Fruit fly (Drosophila melanogaster) whole organism, embryonic: ENCODE measurements around the gene Rab23.

ENCODE experiments used
- Blimp-1 ChIP-seq: fragments of 200-800 bp; sonication (Bioruptor generic); optimal IDR thresholded peaks from 3 replicates; lab custom pipeline; 2018; ENCODE audit warnings: missing biosample characterization, missing genetic modification characterization, mild to moderate bottlenecking, moderate library complexity, missing genetic modification reagents
- Bteb2 ChIP-seq: fragments of 200-800 bp; sonication (Bioruptor generic); optimal IDR thresholded peaks from 2 replicates; lab custom pipeline; 2016; ENCODE audit warnings: missing biosample characterization, missing genetic modification characterization
- CG10274 ChIP-seq: fragments of 200-800 bp; sonication (Bioruptor generic); optimal IDR thresholded peaks from 3 replicates; lab custom pipeline; 2017; ENCODE audit warnings: missing biosample characterization, mild to moderate bottlenecking, missing genetic modification characterization
- CG10543 ChIP-seq: fragments of 200-800 bp; sonication (Bioruptor generic); optimal IDR thresholded peaks from 3 replicates; lab custom pipeline; 2017; ENCODE audit warnings: missing biosample characterization, mild to moderate bottlenecking, missing genetic modification characterization, moderate library complexity
- CG11723 ChIP-seq: fragments of 200-800 bp; sonication (Bioruptor generic); optimal IDR thresholded peaks from 2 replicates; lab custom pipeline; 2017; ENCODE audit warnings: missing biosample characterization, mild to moderate bottlenecking, missing genetic modification characterization
- CG12391 ChIP-seq: fragments of 200-800 bp; sonication (Bioruptor generic); optimal IDR thresholded peaks from 3 replicates; lab custom pipeline; 2018; ENCODE audit warnings: missing biosample characterization, mild to moderate bottlenecking, missing genetic modification characterization, moderate library complexity
- CG13424 ChIP-seq: fragments of 200-800 bp; sonication (Bioruptor generic); optimal IDR thresholded peaks from 2 replicates; lab custom pipeline; 2019; ENCODE audit warnings: missing biosample characterization, mild to moderate bottlenecking, missing genetic modification characterization, moderate library complexity
- CG15601 ChIP-seq: fragments of 200-800 bp; sonication (Bioruptor generic); optimal IDR thresholded peaks from 3 replicates; lab custom pipeline; 2019; ENCODE audit warnings: missing biosample characterization, mild to moderate bottlenecking, missing genetic modification characterization, moderate library complexity
- CG1647 ChIP-seq: fragments of 200-800 bp; sonication (Bioruptor generic); optimal IDR thresholded peaks from 3 replicates; lab custom pipeline; 2016; ENCODE audit warnings: missing biosample characterization, missing genetic modification characterization
- CG17186 ChIP-seq: fragments of 200-800 bp; sonication (Bioruptor generic); optimal IDR thresholded peaks from 3 replicates; lab custom pipeline; 2017; ENCODE audit warnings: missing biosample characterization, missing genetic modification reagents, missing genetic modification characterization
- CG17328 ChIP-seq: fragments of 200-800 bp; sonication (Bioruptor generic); IDR thresholded peaks from 2 replicates; pipeline ENCODE4 v1.3.6; 2022; ENCODE audit warnings: missing biosample characterization, missing genetic modification characterization
- CG18262 ChIP-seq: fragments of 200-800 bp; optimal IDR thresholded peaks from 3 replicates; lab custom pipeline; 2019; ENCODE audit warnings: missing biosample characterization, mild to moderate bottlenecking, missing genetic modification characterization, moderate library complexity
- CG34224 ChIP-seq: fragments of 200-800 bp; sonication (Bioruptor generic); IDR thresholded peaks from 3 replicates; pipeline ENCODE4 v1.3.6; 2022; ENCODE audit warnings: missing biosample characterization, missing genetic modification characterization; ENCODE audit not compliant: partially characterized antibody
- CG3847 ChIP-seq: fragments of 200-800 bp; sonication (Bioruptor generic); IDR thresholded peaks from 2 replicates; pipeline ENCODE4 v1.3.6; 2022; ENCODE audit warnings: missing biosample characterization, missing genetic modification characterization
- CG4820 ChIP-seq: fragments of 200-800 bp; sonication (Bioruptor generic); optimal IDR thresholded peaks from 3 replicates; lab custom pipeline; 2016; ENCODE audit warnings: missing biosample characterization, missing genetic modification characterization
- CG5245 ChIP-seq: fragments of 200-800 bp; sonication (Bioruptor generic); optimal IDR thresholded peaks from 3 replicates; lab custom pipeline; 2016; ENCODE audit warnings: missing biosample characterization, missing genetic modification characterization
- CG6765 ChIP-seq: fragments of 200-800 bp; sonication (Bioruptor generic); optimal IDR thresholded peaks from 3 replicates; lab custom pipeline; 2017; ENCODE audit warnings: missing biosample characterization, mild to moderate bottlenecking, missing genetic modification characterization
- CG7786 ChIP-seq: fragments of 200-800 bp; sonication (Bioruptor generic); optimal IDR thresholded peaks from 2 replicates; lab custom pipeline; 2016; ENCODE audit warnings: missing biosample characterization, missing genetic modification characterization
- CG9609 ChIP-seq: fragments of 200-800 bp; sonication (Bioruptor generic); optimal IDR thresholded peaks from 3 replicates; lab custom pipeline; 2016; ENCODE audit warnings: missing biosample characterization, missing genetic modification characterization
- Dip2 ChIP-seq: fragments of 200-800 bp; sonication (Bioruptor generic); IDR thresholded peaks from 2 replicates; pipeline ENCODE4 v1.3.6; 2022; ENCODE audit warnings: missing biosample characterization, missing genetic modification characterization
- Dll ChIP-seq: fragments of 200-800 bp; sonication (Bioruptor generic); IDR thresholded peaks from 4 replicates; pipeline ENCODE4 v1.3.6; 2022; ENCODE audit warnings: missing biosample characterization, missing genetic modification characterization; ENCODE audit not compliant: partially characterized antibody
- ERR ChIP-seq: fragments of 200-800 bp; sonication (Bioruptor generic); optimal IDR thresholded peaks from 2 replicates; lab custom pipeline; 2016; ENCODE audit warnings: missing biosample characterization, missing genetic modification characterization
- HLH54F ChIP-seq: fragments of 200-800 bp; sonication (Bioruptor generic); optimal IDR thresholded peaks from 3 replicates; lab custom pipeline; 2016; ENCODE audit warnings: missing biosample characterization, missing genetic modification characterization
- HmgZ ChIP-seq: fragments of 200-800 bp; sonication (Bioruptor generic); optimal IDR thresholded peaks from 2 replicates; lab custom pipeline; 2018; ENCODE audit warnings: missing biosample characterization, mild to moderate bottlenecking, missing genetic modification characterization
- Lhr ChIP-seq: fragments of 200-800 bp; sonication (Bioruptor generic); optimal IDR thresholded peaks from 3 replicates; lab custom pipeline; 2017; ENCODE audit warnings: mild to moderate bottlenecking, missing biosample characterization, missing genetic modification reagents, missing genetic modification characterization
- Lim3 ChIP-seq: fragments of 200-800 bp; sonication (Bioruptor generic); IDR thresholded peaks from 2 replicates; pipeline ENCODE4 v1.3.6; 2022; ENCODE audit warnings: missing biosample characterization, missing genetic modification characterization
- Med ChIP-seq: fragments of 200-800 bp; sonication (Bioruptor generic); peaks from one replicate; lab custom pipeline; 2016; ENCODE audit warnings: missing biosample characterization, missing genetic modification characterization, mild to moderate bottlenecking, inconsistent platforms, moderate library complexity
- Meics ChIP-seq: fragments of 200-800 bp; sonication (Bioruptor generic); optimal IDR thresholded peaks from 2 replicates; lab custom pipeline; 2017; ENCODE audit warnings: missing biosample characterization, mild to moderate bottlenecking, missing genetic modification characterization
- NK7.1 ChIP-seq: fragments of 200-800 bp; sonication (Bioruptor generic); optimal IDR thresholded peaks from 3 replicates; lab custom pipeline; 2016; ENCODE audit warnings: missing biosample characterization, missing genetic modification characterization
- Oli ChIP-seq: fragments of 200-800 bp; sonication (Bioruptor generic); optimal IDR thresholded peaks from 2 replicates; lab custom pipeline; 2018; ENCODE audit warnings: missing biosample characterization, mild to moderate bottlenecking, missing genetic modification characterization, moderate library complexity
- Rfx ChIP-seq: fragments of 200-800 bp; sonication (Bioruptor generic); IDR thresholded peaks from 2 replicates; pipeline ENCODE4 v1.3.6; 2022; ENCODE audit warnings: missing biosample characterization, missing genetic modification characterization
- bbx ChIP-seq: fragments of 200-800 bp; sonication (Bioruptor generic); IDR thresholded peaks from 2 replicates; pipeline ENCODE4 v1.3.6; 2022; ENCODE audit warnings: missing biosample characterization, missing genetic modification characterization; ENCODE audit not compliant: partially characterized antibody
- btn ChIP-seq: fragments of 200-800 bp; sonication (Bioruptor generic); optimal IDR thresholded peaks from 2 replicates; lab custom pipeline; 2016; ENCODE audit warnings: missing biosample characterization, missing genetic modification characterization
- chif ChIP-seq, 2 experiments: fragments of 200-800 bp; sonication (Bioruptor generic); optimal IDR thresholded peaks; 3 replicates each; lab custom pipeline; 2016; ENCODE audit warnings: missing biosample characterization in 2 of 2, missing genetic modification characterization in 2 of 2
- gsb ChIP-seq: fragments of 200-800 bp; sonication (Bioruptor generic); IDR thresholded peaks from 2 replicates; pipeline ENCODE4 v1.3.6; 2022; ENCODE audit warnings: missing biosample characterization, missing genetic modification characterization
- ham ChIP-seq: fragments of 200-800 bp; sonication (Bioruptor generic); IDR thresholded peaks from 2 replicates; pipeline ENCODE4 v1.3.6; 2022; ENCODE audit warnings: missing biosample characterization, missing genetic modification characterization
- hth ChIP-seq: fragments of >200 bp; optimal IDR thresholded peaks from 2 replicates; lab custom pipeline; 2017; ENCODE audit warnings: inconsistent platforms
- kah ChIP-seq: fragments of 200-800 bp; sonication (Bioruptor generic); optimal IDR thresholded peaks from 2 replicates; lab custom pipeline; 2018; ENCODE audit warnings: missing biosample characterization, mild to moderate bottlenecking, missing genetic modification characterization
- lov ChIP-seq, 2 experiments: fragments of 200-800 bp in 1 of 2; fragments of >200 bp in 1 of 2; sonication (Bioruptor generic) in 1 of 2; IDR thresholded peaks in 1 of 2; optimal IDR thresholded peaks in 1 of 2; 2 replicates in 1 of 2; 3 replicates in 1 of 2; pipeline versions ENCODE4 v1.3.6 to Lab custom; 2017 to 2022; ENCODE audit warnings: missing biosample characterization in 1 of 2, missing genetic modification characterization in 1 of 2
- ranshi ChIP-seq: fragments of 200-800 bp; sonication (Bioruptor generic); IDR thresholded peaks from 2 replicates; pipeline ENCODE4 v1.3.6; 2022; ENCODE audit warnings: missing biosample characterization, missing genetic modification characterization
- repo ChIP-seq: fragments of 200-800 bp; sonication (Bioruptor generic); optimal IDR thresholded peaks from 2 replicates; lab custom pipeline; 2016; ENCODE audit warnings: missing biosample characterization, missing genetic modification characterization
- rib ChIP-seq: fragments of 200-800 bp; sonication (Bioruptor generic); IDR thresholded peaks from 2 replicates; pipeline ENCODE4 v1.3.6; 2022; ENCODE audit warnings: missing biosample characterization, missing genetic modification characterization
- row ChIP-seq: fragments of 200-800 bp; sonication (Bioruptor generic); IDR thresholded peaks from 3 replicates; pipeline ENCODE4 v1.3.6; 2022; ENCODE audit warnings: missing biosample characterization, missing genetic modification characterization
- salm ChIP-seq: fragments of 200-800 bp; sonication (Bioruptor generic); optimal IDR thresholded peaks from 2 replicates; lab custom pipeline; 2018; ENCODE audit warnings: missing biosample characterization, mild to moderate bottlenecking, missing genetic modification characterization
- sisA ChIP-seq: fragments of 200-800 bp; sonication (Bioruptor generic); IDR thresholded peaks from 2 replicates; pipeline ENCODE4 v1.3.6; 2022; ENCODE audit warnings: missing biosample characterization, missing genetic modification characterization
- slp2 ChIP-seq: fragments of 200-800 bp; sonication (Bioruptor generic); optimal IDR thresholded peaks from 2 replicates; lab custom pipeline; 2016; ENCODE audit warnings: missing biosample characterization, missing genetic modification characterization
- tgo ChIP-seq: fragments of 200-800 bp; sonication (Bioruptor generic); IDR thresholded peaks from 3 replicates; pipeline ENCODE4 v1.3.6; 2022; ENCODE audit warnings: missing biosample characterization, missing genetic modification characterization
- tna ChIP-seq: fragments of 200-800 bp; sonication (Bioruptor generic); IDR thresholded peaks from 2 replicates; pipeline ENCODE4 v1.3.6; 2022; ENCODE audit warnings: missing biosample characterization, missing genetic modification characterization; ENCODE audit not compliant: partially characterized antibody
- trem ChIP-seq: fragments of 200-800 bp; optimal IDR thresholded peaks from 3 replicates; lab custom pipeline; 2019; ENCODE audit warnings: missing biosample characterization, mild to moderate bottlenecking, missing genetic modification characterization, moderate library complexity
- zen2 ChIP-seq: fragments of 200-800 bp; sonication (Bioruptor generic); IDR thresholded peaks from 3 replicates; pipeline ENCODE4 v1.3.6; 2022; ENCODE audit warnings: missing biosample characterization, missing genetic modification characterization; ENCODE audit not compliant: partially characterized antibody

Gene Rab23

dm6 chr3R:5654692-5655181 lies 30.5 kb downstream of the Rab23 start, which contains the start of the genes elm and MED27:
Gene elm, minus strand, starts transcription at chr3R:5654861.
Gene MED27, plus strand, starts transcription at chr3R:5655139.
- peak; percentile 86 for TF ChIP-seq Oli (tag; lab: Kevin White, UChicago)
- peak; percentile 93 for TF ChIP-seq ranshi (GFP tag; lab: Robert Waterston, UW)
- peak; percentile 84 for TF ChIP-seq bbx (GFP tag; lab: Robert Waterston, UW)
- TF ChIP-seq CG10274 (GFP tag; lab: Kevin White, UChicago), result peak; percentile 68
- TF ChIP-seq row, result peak; percentile 99
- TF ChIP-seq trem, result peak; percentile 90
- peak; percentile 71 for TF ChIP-seq NK7.1 (GFP tag; lab: Kevin White, UChicago)
- peak; percentile 95 for TF ChIP-seq CG15601 (tag; lab: Kevin White, UChicago)
- TF ChIP-seq btn (GFP tag; lab: Kevin White, UChicago), result peak; percentile 71
- TF ChIP-seq CG9609 (GFP tag; lab: Kevin White, UChicago), result peak; percentile 91
- peak; percentile 98 for TF ChIP-seq Dll (GFP tag; lab: Robert Waterston, UW)
- TF ChIP-seq tna (GFP tag; lab: Robert Waterston, UW), result peak; percentile 65
- TF ChIP-seq CG1647 (GFP tag; lab: Kevin White, UChicago), result peak; percentile 89
- peak; percentile 81 for TF ChIP-seq Lim3
- peak; percentile 87 for TF ChIP-seq Meics
- TF ChIP-seq Dip2 (GFP tag; lab: Robert Waterston, UW), result no peak
- peak; percentile 96 for TF ChIP-seq Rfx (GFP tag; lab: Robert Waterston, UW)
- no peak for TF ChIP-seq kah (GFP tag; lab: Kevin White, UChicago)
- TF ChIP-seq CG34224 (GFP tag; lab: Robert Waterston, UW), result peak; percentile 87
- TF ChIP-seq CG18262, result peak; percentile 89
- TF ChIP-seq salm, result peak; percentile 76
- peak; percentile 81 for TF ChIP-seq CG11723 (GFP tag; lab: Kevin White, UChicago)
- TF ChIP-seq hth (lab: Kevin White, UChicago), result no peak
- TF ChIP-seq Med (GFP tag; lab: Kevin White, UChicago), result peak; percentile 98
- TF ChIP-seq ERR (GFP tag; lab: Kevin White, UChicago), result peak; percentile 76
- TF ChIP-seq HmgZ (tag; lab: Kevin White, UChicago), result peak; percentile 95
- TF ChIP-seq lov (optimal IDR thresholded peaks at IDR 0.05; lab: Kevin White, UChicago), result no peak
- TF ChIP-seq lov (GFP tag; IDR thresholded peaks at IDR 0.05; lab: Robert Waterston, UW), result peak; percentile 68; the same call in 2 of the 3 replicates
- TF ChIP-seq Lhr (GFP tag; lab: Kevin White, UChicago), result peak; percentile 92
- TF ChIP-seq CG4820 (GFP tag; lab: Kevin White, UChicago), result peak; percentile 91
- TF ChIP-seq rib (GFP tag; lab: Robert Waterston, UW), result peak; percentile 91
- peak; percentile 79 for TF ChIP-seq gsb
- TF ChIP-seq tgo (GFP tag; lab: Robert Waterston, UW), result peak; percentile 94
- peak; percentile 81 for TF ChIP-seq slp2 (GFP tag; lab: Kevin White, UChicago)
- TF ChIP-seq ham (GFP tag; lab: Robert Waterston, UW), result peak; percentile 80
- TF ChIP-seq Blimp-1 (GFP tag; lab: Kevin White, UChicago), result peak; percentile 86
- TF ChIP-seq CG17328, result peak; percentile 82
- peak; percentile 88 for TF ChIP-seq CG5245 (GFP tag; lab: Kevin White, UChicago)
- peak; percentile 82 for TF ChIP-seq CG17186 (GFP tag; lab: Kevin White, UChicago)
- peak; percentile 95 for TF ChIP-seq CG13424
- peak; percentile 62 for TF ChIP-seq repo
- TF ChIP-seq CG10543 (GFP tag; lab: Kevin White, UChicago), result peak; percentile 94
- TF ChIP-seq zen2 (GFP tag; lab: Robert Waterston, UW), result peak; percentile 68; the same call in 1 of the 3 replicates
- TF ChIP-seq CG6765 (GFP tag; lab: Kevin White, UChicago), result peak; percentile 64
- TF ChIP-seq CG12391 (tag; lab: Kevin White, UChicago), result peak; percentile 95
- peak; percentile 90 for TF ChIP-seq Bteb2 (GFP tag; lab: Kevin White, UChicago)
- peak; percentile 97 for TF ChIP-seq sisA
- TF ChIP-seq CG3847 (GFP tag; lab: Robert Waterston, UW), result peak; percentile 96
- peak; percentile 94 for TF ChIP-seq HLH54F
- TF ChIP-seq CG7786 (GFP tag; lab: Kevin White, UChicago), result peak; percentile 91
- peak; percentile 92 to 95 for TF ChIP-seq chif (GFP tag; optimal IDR thresholded peaks at IDR 0.05; lab: Kevin White, UChicago)
